Worm (Caenorhabditis elegans) whole organism, L4 larva: ENCODE data around the gene C14C6.3.

ENCODE experiments used
- F10B5.3 ChIP-seq: sonication (generic microtip); optimal IDR thresholded peaks from 2 replicates; lab custom pipeline; 2016; ENCODE audit warnings: mild to moderate bottlenecking, missing genetic modification characterization, missing compliant biosample characterization
- F49E8.2 ChIP-seq: sonication (generic microtip); optimal IDR thresholded peaks from 2 replicates; lab custom pipeline; 2016; ENCODE audit warnings: missing compliant biosample characterization, mild to moderate bottlenecking, missing genetic modification characterization, borderline replicate concordance
- R02D3.7 ChIP-seq: fragments of 150-350 bp; sonication (generic microtip); optimal IDR thresholded peaks from 3 replicates; lab custom pipeline; 2014; ENCODE audit warnings: missing biosample characterization, missing genetic modification characterization
- arid-1 ChIP-seq: fragments of 200-800 bp; sonication (Bioruptor generic); conservative IDR thresholded peaks from 2 replicates; pipeline ENCODE4 v1.3.6; 2022; ENCODE audit warnings: missing genetic modification reagents, missing genetic modification characterization, missing compliant biosample characterization
- daf-19 ChIP-seq: fragments of 200-800 bp; sonication (Bioruptor generic); conservative IDR thresholded peaks from 2 replicates; pipeline ENCODE4 v1.3.6; 2022; ENCODE audit warnings: missing genetic modification characterization, missing compliant biosample characterization
- lin-13 ChIP-seq: fragments of 150-350 bp; optimal IDR thresholded peaks from 2 replicates; lab custom pipeline; 2014; ENCODE audit warnings: missing biosample characterization, missing genetic modification reagents, missing genetic modification characterization
- nhr-6 ChIP-seq: fragments of 150-350 bp; optimal IDR thresholded peaks from 2 replicates; lab custom pipeline; 2014; ENCODE audit warnings: missing biosample characterization, missing genetic modification characterization
- sdz-12 ChIP-seq: fragments of 200-800 bp; sonication (Bioruptor generic); optimal IDR thresholded peaks from 2 replicates; lab custom pipeline; 2018; ENCODE audit warnings: mild to moderate bottlenecking, missing genetic modification characterization, missing compliant biosample characterization
- spr-1 ChIP-seq: sonication (generic microtip); optimal IDR thresholded peaks from 2 replicates; lab custom pipeline; 2016; ENCODE audit warnings: mild to moderate bottlenecking, missing genetic modification characterization, missing compliant biosample characterization

- no peak for TF ChIP-seq daf-19
- no peak for TF ChIP-seq arid-1 (GFP tag; lab: Robert Waterston, UW)
- no peak for TF ChIP-seq F49E8.2 (tag; lab: Kevin White, UChicago)
- TF ChIP-seq lin-13 (GFP tag; lab: Kevin White, UChicago): no peak
- TF ChIP-seq sdz-12 (GFP tag; lab: Kevin White, UChicago): no peak
- no peak for TF ChIP-seq spr-1 (tag; lab: Kevin White, UChicago)
- TF ChIP-seq R02D3.7 (tag; lab: Kevin White, UChicago): no peak
- no peak for TF ChIP-seq F10B5.3
- no peak for TF ChIP-seq nhr-6
Observed at ce11 chrV:547980-548379, 4.7 kb downstream of the C14C6.3 start, which contains the start of gene C14C6.6.
